Worm (Caenorhabditis elegans): Measurements from ENCODE around the gene K07H8.7.

- TF ChIP-seq nhr-77 (tag; optimal IDR thresholded peaks at IDR 0.05) (no peak), egl-27 (tag; optimal IDR thresholded peaks at IDR 0.05) (no peak), tbx-2 (tag; optimal IDR thresholded peaks at IDR 0.05) (no peak), fkh-10 (GFP tag; optimal IDR thresholded peaks at IDR 0.05) (no peak), nhr-11 (tag; optimal IDR thresholded peaks at IDR 0.05) (no peak), zag-1 (tag; optimal IDR thresholded peaks at IDR 0.05) (no peak), skn-1 (tag; optimal IDR thresholded peaks at IDR 0.05) (no peak)
These were observed 5.6 kb downstream of the K07H8.7 start for ce11 chrIV:8254193-8254592.
